Worm (Caenorhabditis elegans) whole organism, L1 larva: ENCODE measurements around the gene twk-21.

Experiments used
- aha-1 ChIP-seq: fragments of 150-350 bp; optimal IDR thresholded peaks from 2 replicates; lab custom pipeline; 2014; ENCODE audit warnings: missing biosample characterization, missing genetic modification characterization
- dpl-1 ChIP-seq, 3 experiments: fragments of 150-350 bp in 2 of 3; sonication (generic microtip) in 1 of 3; optimal IDR thresholded peaks; 2 replicates each; lab custom pipeline; 2014 to 2017; ENCODE audit warnings: missing biosample characterization in 3 of 3, missing genetic modification characterization in 3 of 3, missing genetic modification reagents in 3 of 3
- ets-5 ChIP-seq: fragments of 200-800 bp; sonication (Bioruptor generic); IDR thresholded peaks from 2 replicates; pipeline ENCODE4 v1.3.6; 2022; ENCODE audit warnings: missing genetic modification characterization, missing compliant biosample characterization
- hlh-17 ChIP-seq: fragments of 200-800 bp; sonication (Bioruptor generic); optimal IDR thresholded peaks from 2 replicates; lab custom pipeline; 2018; ENCODE audit warnings: missing genetic modification characterization, mild to moderate bottlenecking, missing compliant biosample characterization, moderate library complexity, borderline replicate concordance
- lin-13 ChIP-seq: fragments of 150-350 bp; optimal IDR thresholded peaks from 2 replicates; lab custom pipeline; 2014; ENCODE audit warnings: missing biosample characterization, missing genetic modification reagents, missing genetic modification characterization
- mdl-1 ChIP-seq, 2 experiments: fragments of 150-350 bp; optimal IDR thresholded peaks; 2 replicates each; lab custom pipeline; 2014 to 2017; ENCODE audit warnings: missing biosample characterization in 2 of 2, missing genetic modification characterization in 2 of 2, inconsistent platforms in 1 of 2
- pqm-1 ChIP-seq: sonication (generic microtip); optimal IDR thresholded peaks from 3 replicates; lab custom pipeline; 2017; ENCODE audit warnings: missing biosample characterization, missing genetic modification characterization
- tlp-1 ChIP-seq: fragments of 150-350 bp; optimal IDR thresholded peaks from 2 replicates; lab custom pipeline; 2014; ENCODE audit warnings: missing biosample characterization, missing genetic modification characterization
- unc-86 ChIP-seq: sonication (generic microtip); optimal IDR thresholded peaks from 2 replicates; lab custom pipeline; 2016; ENCODE audit warnings: missing genetic modification characterization, missing compliant biosample characterization

DNA sequence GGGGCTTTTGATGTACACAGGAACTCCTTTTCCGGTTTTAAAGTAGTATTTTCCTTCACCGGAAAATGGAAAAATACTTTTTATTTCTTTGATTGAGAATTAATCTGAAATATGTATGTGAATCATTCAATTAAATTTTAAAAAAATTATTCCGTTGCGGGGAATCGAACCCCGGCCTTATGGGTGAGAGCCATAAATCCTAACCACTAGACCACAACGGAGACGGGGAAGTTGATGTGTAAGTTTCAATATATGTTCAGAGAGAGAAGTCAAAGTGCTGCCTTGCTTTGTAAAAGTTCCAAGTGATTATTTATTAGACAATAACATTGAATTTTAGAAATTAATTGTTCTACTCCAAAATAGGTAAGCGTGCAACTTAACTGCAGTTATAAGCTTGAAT is 28.5 kb upstream of the twk-21 start:
- no peak for TF ChIP-seq dpl-1 (GFP tag; optimal IDR thresholded peaks at IDR 0.05; lab: Kevin White, UChicago)
- no peak for TF ChIP-seq mdl-1 (tag; optimal IDR thresholded peaks at IDR 0.05; lab: Kevin White, UChicago)
- no peak for TF ChIP-seq tlp-1 (tag; lab: Kevin White, UChicago)
- no peak for TF ChIP-seq pqm-1 (tag; lab: Kevin White, UChicago)
- TF ChIP-seq lin-13 (GFP tag; lab: Kevin White, UChicago), result no peak
- TF ChIP-seq ets-5 (GFP tag; lab: Robert Waterston, UW), result no peak
- TF ChIP-seq aha-1 (tag; lab: Kevin White, UChicago), result no peak
- TF ChIP-seq unc-86 (tag; lab: Kevin White, UChicago), result no peak
- no peak for TF ChIP-seq hlh-17 (GFP tag; lab: Kevin White, UChicago)
